Fruit fly (Drosophila melanogaster): ENCODE measurements around the gene BoYb.

DNA sequence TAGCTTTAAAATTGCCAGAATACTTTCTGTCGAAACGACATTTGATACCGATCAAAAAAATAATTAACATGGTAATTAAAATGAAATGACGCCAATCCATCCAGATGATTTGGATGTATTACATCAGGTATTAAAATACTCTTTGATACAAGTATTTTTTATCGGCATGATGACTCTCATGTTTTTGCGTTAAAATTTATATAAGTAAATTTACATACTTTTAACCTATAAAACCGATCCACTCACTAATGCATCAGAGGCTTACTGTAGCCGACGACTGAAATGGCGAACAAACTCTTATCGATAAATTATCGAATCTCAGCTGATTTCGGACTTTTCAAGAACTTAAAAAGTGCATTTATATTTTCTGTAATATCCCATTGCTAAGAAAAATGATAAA lies at the start of gene BoYb:
- TF ChIP-seq CG15336 (GFP tag; IDR thresholded peaks at IDR 0.05): no peak
- no peak for TF ChIP-seq CG11902 (GFP tag; optimal IDR thresholded peaks at IDR 0.05)
- TF ChIP-seq CG1621 (tag; optimal IDR thresholded peaks at IDR 0.05): no peak
